Fruit fly (Drosophila melanogaster) whole organism, embryonic: Measurements from ENCODE around the gene Nep7.

Experiments
- Abd-B ChIP-seq: fragments of 200-800 bp; sonication (Bioruptor generic); optimal IDR thresholded peaks from 2 replicates; lab custom pipeline; 2018; ENCODE audit warnings: missing biosample characterization, mild to moderate bottlenecking, missing genetic modification characterization, moderate library complexity
- Atf-2 ChIP-seq: fragments of 200-800 bp; sonication (Bioruptor generic); optimal IDR thresholded peaks from 2 replicates; lab custom pipeline; 2016; ENCODE audit warnings: missing biosample characterization, missing genetic modification characterization
- Blimp-1 ChIP-seq: fragments of 200-800 bp; sonication (Bioruptor generic); optimal IDR thresholded peaks from 3 replicates; lab custom pipeline; 2018; ENCODE audit warnings: missing biosample characterization, missing genetic modification characterization, mild to moderate bottlenecking, moderate library complexity, missing genetic modification reagents
- CG1024 ChIP-seq: fragments of 200-800 bp; sonication (Bioruptor generic); IDR thresholded peaks from 2 replicates; pipeline ENCODE4 v1.3.6; 2022; ENCODE audit warnings: missing biosample characterization, missing genetic modification characterization
- CG10565 ChIP-seq: fragments of 200-800 bp; sonication (Bioruptor generic); optimal IDR thresholded peaks from 3 replicates; lab custom pipeline; 2016; ENCODE audit warnings: missing biosample characterization, mild to moderate bottlenecking, missing genetic modification characterization
- CG11398 ChIP-seq: fragments of 200-800 bp; sonication (Bioruptor generic); optimal IDR thresholded peaks from 2 replicates; lab custom pipeline; 2016; ENCODE audit warnings: missing biosample characterization, missing genetic modification characterization
- CG11456 ChIP-seq: fragments of 200-800 bp; sonication (Bioruptor generic); IDR thresholded peaks from 3 replicates; pipeline ENCODE4 v1.3.6; 2022; ENCODE audit warnings: missing biosample characterization, missing genetic modification characterization
- CG1647 ChIP-seq: fragments of 200-800 bp; sonication (Bioruptor generic); optimal IDR thresholded peaks from 3 replicates; lab custom pipeline; 2016; ENCODE audit warnings: missing biosample characterization, missing genetic modification characterization
- CG16815 ChIP-seq: fragments of 200-800 bp; sonication (Bioruptor generic); optimal IDR thresholded peaks from 3 replicates; lab custom pipeline; 2017; ENCODE audit warnings: missing biosample characterization, mild to moderate bottlenecking, missing genetic modification characterization
- CG17361 ChIP-seq: fragments of 200-800 bp; sonication (Bioruptor generic); IDR thresholded peaks from 3 replicates; pipeline ENCODE4 v1.3.6; 2022; ENCODE audit warnings: missing biosample characterization, missing genetic modification characterization
- CG18599 ChIP-seq: fragments of 200-800 bp; sonication (Bioruptor generic); optimal IDR thresholded peaks from 3 replicates; lab custom pipeline; 2017; ENCODE audit warnings: missing biosample characterization, missing genetic modification characterization, mild to moderate bottlenecking, moderate library complexity, missing genetic modification reagents
- CG30403 ChIP-seq: fragments of 200-800 bp; sonication (Bioruptor generic); optimal IDR thresholded peaks from 3 replicates; lab custom pipeline; 2016; ENCODE audit warnings: missing biosample characterization, missing genetic modification characterization
- CG3281 ChIP-seq: fragments of 200-800 bp; sonication (Bioruptor generic); optimal IDR thresholded peaks from 3 replicates; lab custom pipeline; 2017; ENCODE audit warnings: missing biosample characterization, mild to moderate bottlenecking, missing genetic modification characterization
- CG3407 ChIP-seq: fragments of 200-800 bp; sonication (Bioruptor generic); optimal IDR thresholded peaks from 2 replicates; lab custom pipeline; 2018; ENCODE audit warnings: missing biosample characterization, mild to moderate bottlenecking, missing genetic modification characterization
- CG34422 ChIP-seq: fragments of 200-800 bp; sonication (Bioruptor generic); IDR thresholded peaks from 3 replicates; pipeline ENCODE4 v1.3.6; 2022; ENCODE audit warnings: missing biosample characterization, missing genetic modification characterization
- CG3726 ChIP-seq: fragments of 200-800 bp; sonication (Bioruptor generic); IDR thresholded peaks from 3 replicates; pipeline ENCODE4, ENCODE4 v1.3.6; 2022; ENCODE audit warnings: missing biosample characterization, missing genetic modification characterization
- CG4730 ChIP-seq: fragments of 200-800 bp; sonication (Bioruptor generic); IDR thresholded peaks from 2 replicates; pipeline ENCODE4 v1.3.6; 2022; ENCODE audit warnings: missing biosample characterization, missing genetic modification characterization
- CG6854 ChIP-seq: fragments of 200-800 bp; sonication (Bioruptor generic); optimal IDR thresholded peaks from 3 replicates; lab custom pipeline; 2017; ENCODE audit warnings: missing biosample characterization, mild to moderate bottlenecking, missing genetic modification characterization
- CG7372 ChIP-seq: fragments of 200-800 bp; sonication (Bioruptor generic); IDR thresholded peaks from 2 replicates; pipeline ENCODE4 v1.3.6; 2022; ENCODE audit warnings: missing biosample characterization, missing genetic modification characterization
- CG9215 ChIP-seq: fragments of 200-800 bp; sonication (Bioruptor generic); IDR thresholded peaks from 2 replicates; pipeline ENCODE4 v1.3.6; 2022; ENCODE audit warnings: missing biosample characterization, missing genetic modification characterization
- CoRest ChIP-seq: fragments of 200-800 bp; sonication (Bioruptor generic); optimal IDR thresholded peaks from 3 replicates; lab custom pipeline; 2018; ENCODE audit warnings: missing biosample characterization, mild to moderate bottlenecking, missing genetic modification characterization, moderate library complexity
- D19B ChIP-seq: fragments of 200-800 bp; sonication (Bioruptor generic); optimal IDR thresholded peaks from 2 replicates; lab custom pipeline; 2017; ENCODE audit warnings: missing biosample characterization, mild to moderate bottlenecking, missing genetic modification characterization
- Drgx ChIP-seq: fragments of 200-800 bp; sonication (Bioruptor generic); IDR thresholded peaks from 2 replicates; pipeline ENCODE4 v1.3.6; 2022; ENCODE audit warnings: missing biosample characterization, missing genetic modification characterization
- H2.0 ChIP-seq: fragments of 200-800 bp; sonication (Bioruptor generic); IDR thresholded peaks from 2 replicates; pipeline ENCODE4 v1.3.6; 2022; ENCODE audit warnings: missing biosample characterization, missing genetic modification characterization
- HLH4C ChIP-seq: fragments of 200-800 bp; sonication (Bioruptor generic); IDR thresholded peaks from 3 replicates; pipeline ENCODE4 v1.3.6; 2022; ENCODE audit warnings: missing biosample characterization, missing genetic modification characterization; ENCODE audit not compliant: partially characterized antibody
- Hand ChIP-seq: fragments of 200-800 bp; sonication (Bioruptor generic); optimal IDR thresholded peaks from 2 replicates; lab custom pipeline; 2017; ENCODE audit warnings: mild to moderate bottlenecking, missing biosample characterization, missing genetic modification reagents, missing genetic modification characterization
- Hr78 ChIP-seq, 2 experiments: fragments of 200-800 bp in 1 of 2; fragments of >200 bp in 1 of 2; sonication (Bioruptor generic) in 1 of 2; optimal IDR thresholded peaks; 2 replicates each; lab custom pipeline; 2017 to 2019; ENCODE audit warnings: missing biosample characterization in 2 of 2, missing genetic modification characterization in 2 of 2, mild to moderate bottlenecking in 1 of 2, moderate library complexity in 1 of 2
- Opbp ChIP-seq: fragments of 200-800 bp; sonication (Bioruptor generic); IDR thresholded peaks from 3 replicates; pipeline ENCODE4 v1.3.6; 2022; ENCODE audit warnings: missing biosample characterization, missing genetic modification characterization; ENCODE audit not compliant: partially characterized antibody
- Side ChIP-seq: fragments of 200-800 bp; sonication (Bioruptor generic); optimal IDR thresholded peaks from 2 replicates; lab custom pipeline; 2016; ENCODE audit warnings: missing biosample characterization, missing genetic modification characterization
- Sox100B ChIP-seq: fragments of 200-800 bp; sonication (Bioruptor generic); optimal IDR thresholded peaks from 3 replicates; lab custom pipeline; 2018; ENCODE audit warnings: missing biosample characterization, mild to moderate bottlenecking, missing genetic modification characterization
- abd-A ChIP-seq: fragments of 200-800 bp; sonication (Bioruptor generic); optimal IDR thresholded peaks from 3 replicates; lab custom pipeline; 2019; ENCODE audit warnings: missing biosample characterization, mild to moderate bottlenecking, missing genetic modification characterization, moderate library complexity
- az2 ChIP-seq: fragments of 200-800 bp; sonication (Bioruptor generic); optimal IDR thresholded peaks from 3 replicates; lab custom pipeline; 2016; ENCODE audit warnings: missing biosample characterization, missing genetic modification characterization
- chn ChIP-seq: fragments of 200-800 bp; sonication (Bioruptor generic); optimal IDR thresholded peaks from 2 replicates; lab custom pipeline; 2016; ENCODE audit warnings: missing biosample characterization, missing genetic modification characterization
- corto ChIP-seq: fragments of 200-800 bp; sonication (Bioruptor generic); optimal IDR thresholded peaks from 2 replicates; lab custom pipeline; 2016; ENCODE audit warnings: missing biosample characterization, mild to moderate bottlenecking, missing genetic modification characterization, moderate library complexity
- ems ChIP-seq: fragments of 200-800 bp; sonication (Bioruptor generic); optimal IDR thresholded peaks from 3 replicates; lab custom pipeline; 2016; ENCODE audit warnings: missing biosample characterization, missing genetic modification characterization
- eyg ChIP-seq: fragments of 200-800 bp; sonication (Bioruptor generic); optimal IDR thresholded peaks from 3 replicates; lab custom pipeline; 2016; ENCODE audit warnings: missing biosample characterization, missing genetic modification characterization
- fd3F ChIP-seq: fragments of 200-800 bp; sonication (Bioruptor generic); optimal IDR thresholded peaks from 2 replicates; lab custom pipeline; 2018; ENCODE audit warnings: missing biosample characterization, mild to moderate bottlenecking, missing genetic modification characterization, moderate library complexity
- jigr1 ChIP-seq: fragments of 200-800 bp; sonication (Bioruptor generic); IDR thresholded peaks from 3 replicates; pipeline ENCODE4 v1.3.6; 2022; ENCODE audit warnings: missing biosample characterization, missing genetic modification characterization
- knrl ChIP-seq: fragments of 200-800 bp; sonication (Bioruptor generic); IDR thresholded peaks from 3 replicates; pipeline ENCODE4 v1.3.6; 2022; ENCODE audit warnings: missing biosample characterization, missing genetic modification characterization; ENCODE audit not compliant: partially characterized antibody
- lab ChIP-seq: fragments of 200-800 bp; sonication (Bioruptor generic); optimal IDR thresholded peaks from 3 replicates; lab custom pipeline; 2017; ENCODE audit warnings: missing biosample characterization, missing genetic modification characterization, mild to moderate bottlenecking, moderate library complexity, missing genetic modification reagents
- nom ChIP-seq: fragments of 200-800 bp; sonication (Bioruptor generic); optimal IDR thresholded peaks from 2 replicates; lab custom pipeline; 2017; ENCODE audit warnings: missing biosample characterization, missing genetic modification characterization, mild to moderate bottlenecking, moderate library complexity, missing genetic modification reagents
- pho ChIP-seq: fragments of 200-800 bp; sonication (Bioruptor generic); optimal IDR thresholded peaks from 2 replicates; lab custom pipeline; 2016; ENCODE audit warnings: missing biosample characterization, missing genetic modification characterization
- rib ChIP-seq: fragments of 200-800 bp; sonication (Bioruptor generic); IDR thresholded peaks from 2 replicates; pipeline ENCODE4 v1.3.6; 2022; ENCODE audit warnings: missing biosample characterization, missing genetic modification characterization
- salm ChIP-seq: fragments of 200-800 bp; sonication (Bioruptor generic); optimal IDR thresholded peaks from 2 replicates; lab custom pipeline; 2018; ENCODE audit warnings: missing biosample characterization, mild to moderate bottlenecking, missing genetic modification characterization
- sob ChIP-seq: fragments of 200-800 bp; sonication (Bioruptor generic); IDR thresholded peaks from 2 replicates; pipeline ENCODE4 v1.3.6; 2022; ENCODE audit warnings: missing biosample characterization, missing genetic modification characterization
- tap ChIP-seq: fragments of 200-800 bp; optimal IDR thresholded peaks from 3 replicates; lab custom pipeline; 2019; ENCODE audit warnings: missing biosample characterization, mild to moderate bottlenecking, missing genetic modification characterization, moderate library complexity
- twi ChIP-seq: fragments of 200-800 bp; optimal IDR thresholded peaks from 2 replicates; lab custom pipeline; 2019; ENCODE audit warnings: missing biosample characterization, mild to moderate bottlenecking, missing genetic modification characterization, moderate library complexity
- zen2 ChIP-seq: fragments of 200-800 bp; sonication (Bioruptor generic); IDR thresholded peaks from 3 replicates; pipeline ENCODE4 v1.3.6; 2022; ENCODE audit warnings: missing biosample characterization, missing genetic modification characterization; ENCODE audit not compliant: partially characterized antibody
- zf30C ChIP-seq: fragments of 200-800 bp; sonication (Bioruptor generic); optimal IDR thresholded peaks from 3 replicates; lab custom pipeline; 2018; ENCODE audit warnings: missing biosample characterization, mild to moderate bottlenecking, missing genetic modification characterization

Nep7 gene

DNA sequence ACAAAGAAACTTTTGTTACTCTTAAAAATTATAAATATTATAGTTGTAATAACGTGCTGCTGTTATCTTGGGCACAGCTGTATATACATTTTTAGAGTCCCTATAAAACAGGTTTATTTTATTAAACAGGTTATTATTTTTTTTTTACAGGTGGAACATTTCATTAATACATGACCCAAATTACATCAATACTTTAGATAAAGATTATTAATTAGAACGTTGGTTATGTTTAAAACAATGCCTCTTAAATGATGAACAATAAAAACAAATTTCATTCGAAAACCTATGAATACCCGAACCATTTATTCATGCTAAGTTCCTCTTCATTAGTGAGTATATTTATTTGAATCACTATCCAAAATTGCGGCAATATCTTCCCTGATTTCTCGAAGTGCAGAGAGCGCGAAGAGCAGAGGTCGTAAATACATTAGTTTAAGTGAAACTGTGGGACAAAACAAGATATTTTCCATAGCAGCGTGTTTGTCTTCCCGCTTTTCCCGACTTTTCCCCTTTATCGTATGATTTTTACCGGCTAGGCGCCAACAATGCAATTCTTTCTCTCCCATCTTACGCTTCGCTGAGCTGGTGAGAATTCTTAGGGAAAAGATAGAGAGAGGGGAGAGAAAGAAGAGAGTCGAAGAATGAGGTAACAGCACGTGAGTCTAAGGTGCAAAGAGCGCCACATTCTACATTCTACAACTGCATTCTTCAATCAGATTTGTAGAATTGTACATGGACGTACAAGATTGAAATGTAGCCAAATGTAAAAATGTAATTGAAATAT lies 34.1 kb downstream of the Nep7 start (continued):
- TF ChIP-seq D19B (GFP tag; lab: Kevin White, UChicago) (no peak), ems (GFP tag; lab: Kevin White, UChicago) (no peak), Drgx (peak; percentile 46), lab (GFP tag; lab: Kevin White, UChicago) (peak; percentile 19), CG7372 (GFP tag; lab: Robert Waterston, UW) (no peak), zen2 (GFP tag; lab: Robert Waterston, UW) (no peak), CG18599 (GFP tag; lab: Kevin White, UChicago) (peak; percentile 15), salm (tag; lab: Kevin White, UChicago) (no peak), zf30C (GFP tag; lab: Kevin White, UChicago) (peak; percentile 56), eyg (GFP tag; lab: Kevin White, UChicago) (no peak), sob (peak; percentile 18; the same call in 1 of the 2 replicates), HLH4C (no peak), jigr1 (GFP tag; lab: Robert Waterston, UW) (no peak), Abd-B (peak; percentile 42), tap (tag; lab: Kevin White, UChicago) (no peak), CG30403 (GFP tag; lab: Kevin White, UChicago) (peak; percentile 69), nom (GFP tag; lab: Kevin White, UChicago) (no peak), Hr78 (GFP tag; optimal IDR thresholded peaks at IDR 0.05; lab: Kevin White, UChicago) (peak in 1 of 2 experiments; percentile 27), twi (no peak), Opbp (no peak), Atf-2 (GFP tag; lab: Kevin White, UChicago) (no peak), fd3F (GFP tag; lab: Kevin White, UChicago) (peak; percentile 19), CG10565 (GFP tag; lab: Kevin White, UChicago) (no peak), CG4730 (peak; percentile 48), knrl (GFP tag; lab: Robert Waterston, UW) (no peak), CG3281 (GFP tag; lab: Kevin White, UChicago) (peak; percentile 38), CG34422 (peak; percentile 44; the same call in 2 of the 3 replicates), CG1647 (no peak), Sox100B (peak; percentile 48), pho (peak; percentile 7), rib (GFP tag; lab: Robert Waterston, UW) (no peak), CG3407 (no peak), abd-A (tag; lab: Kevin White, UChicago) (no peak), CG11456 (GFP tag; lab: Robert Waterston, UW) (0 out of 3 replicates have a peak, but pooled peaks have one; percentile 62), Side (GFP tag; lab: Kevin White, UChicago) (peak; percentile 6), chn (no peak), CG6854 (GFP tag; lab: Kevin White, UChicago) (no peak), CG3726 (GFP tag; lab: Robert Waterston, UW) (no peak), CG16815 (GFP tag; lab: Kevin White, UChicago) (peak; percentile 31), Blimp-1 (GFP tag; lab: Kevin White, UChicago) (no peak), CG17361 (GFP tag; lab: Robert Waterston, UW) (peak; percentile 82), CG11398 (GFP tag; lab: Kevin White, UChicago) (no peak), CG9215 (GFP tag; lab: Robert Waterston, UW) (no peak; the same call in 1 of the 2 replicates), CG1024 (GFP tag; lab: Robert Waterston, UW) (no peak), az2 (GFP tag; lab: Kevin White, UChicago) (peak; percentile 14), corto (GFP tag; lab: Kevin White, UChicago) (no peak), Hand (GFP tag; lab: Kevin White, UChicago) (no peak), H2.0 (GFP tag; lab: Robert Waterston, UW) (peak; percentile 56), CoRest (tag; lab: Kevin White, UChicago) (peak; percentile 66)
